Worm (Caenorhabditis elegans): ENCODE data around the gene sir-2.1.

sir-2.1 gene

ce11 chrIV:10380626-10381025, 14.6 kb upstream of the sir-2.1 start (continued):
- TF ChIP-seq vab-7 (GFP tag; IDR thresholded peaks at IDR 0.05) (no peak), F37D6.2 (tag; optimal IDR thresholded peaks at IDR 0.05) (peak; percentile 29), egl-43 (GFP tag; IDR thresholded peaks at IDR 0.05) (peak; percentile 48; the same call in 1 of the 2 replicates), lin-1 (GFP tag; IDR thresholded peaks at IDR 0.05) (0 out of 2 replicates have a peak, but pooled peaks have one; percentile 32), mxl-2 (GFP tag; conservative IDR thresholded peaks at IDR 0.05) (no peak), nhr-10 (tag; optimal IDR thresholded peaks at IDR 0.05) (no peak), nhr-41 (GFP tag; IDR thresholded peaks at IDR 0.05) (no peak), Y48G9A.11 (GFP tag; IDR thresholded peaks at IDR 0.05) (no peak), nhr-25 (tag; optimal IDR thresholded peaks at IDR 0.05; ENCODE audit: borderline replicate concordance, insufficient read depth) (no peak), ceh-32 (tag; optimal IDR thresholded peaks at IDR 0.05; ENCODE audit: poor library complexity) (no peak), nhr-48 (tag; optimal IDR thresholded peaks at IDR 0.05) (peak; percentile 64), fkh-10 (GFP tag; optimal IDR thresholded peaks at IDR 0.05) (no peak), zfp-3 (GFP tag; conservative IDR thresholded peaks at IDR 0.05) (no peak), php-3 (GFP tag; IDR thresholded peaks at IDR 0.05) (no peak), D1046.2 (GFP tag; IDR thresholded peaks at IDR 0.05) (no peak), R02D3.7 (tag; optimal IDR thresholded peaks at IDR 0.05) (no peak), nhr-111 (GFP tag; optimal IDR thresholded peaks at IDR 0.05) (no peak), nhr-77 (tag; optimal IDR thresholded peaks at IDR 0.05) (no peak), madf-9 (GFP tag; conservative IDR thresholded peaks at IDR 0.05) (peak; percentile 92), spr-3 (GFP tag; optimal IDR thresholded peaks at IDR 0.05) (no peak), nhr-76 (tag; optimal IDR thresholded peaks at IDR 0.05) (no peak), ceh-62 (tag; optimal IDR thresholded peaks at IDR 0.05) (no peak), F10B5.3 (tag; optimal IDR thresholded peaks at IDR 0.05) (no peak), hlh-30 (tag; optimal IDR thresholded peaks at IDR 0.05; ENCODE audit: insufficient read depth) (peak; percentile 98), duxl-1 (tag; optimal IDR thresholded peaks at IDR 0.05; ENCODE audit: poor library complexity) (no peak), dpl-1 (GFP tag; optimal IDR thresholded peaks at IDR 0.05) (peak; percentile 51), ZK337.2 (GFP tag; IDR thresholded peaks at IDR 0.05) (no peak), dmd-8 (GFP tag; IDR thresholded peaks at IDR 0.05) (no peak), hif-1 (tag; optimal IDR thresholded peaks at IDR 0.05) (peak in 1 of 2 experiments; percentile 52), nhr-6 (tag; optimal IDR thresholded peaks at IDR 0.05) (no peak), F49E8.2 (tag; optimal IDR thresholded peaks at IDR 0.05; ENCODE audit: borderline replicate concordance) (no peak), ztf-11 (tag; optimal IDR thresholded peaks at IDR 0.05) (no peak), egl-27 (tag; optimal IDR thresholded peaks at IDR 0.05) (no peak), Y75B8A.6 (GFP tag; IDR thresholded peaks at IDR 0.05) (no peak), saeg-2 (GFP tag; IDR thresholded peaks at IDR 0.05) (0 out of 2 replicates have a peak, but pooled peaks have one; percentile 11), snpc-1.2 (GFP tag; IDR thresholded peaks at IDR 0.05) (no peak), attf-4 (tag; optimal IDR thresholded peaks at IDR 0.05) (no peak), lin-38 (GFP tag; IDR thresholded peaks at IDR 0.05) (no peak), aha-1 (tag) (peak; percentile 98), F26F4.8 (GFP tag; conservative IDR thresholded peaks at IDR 0.05) (0 out of 2 replicates have a peak, but pooled peaks have one; percentile 4), zip-2 (tag; optimal IDR thresholded peaks at IDR 0.05) (no peak), cey-2 (tag; optimal IDR thresholded peaks at IDR 0.05; ENCODE audit: borderline replicate concordance, insufficient read depth) (no peak), ama-1 (optimal IDR thresholded peaks at IDR 0.05) (peak; percentile 61), ces-1 (GFP tag; optimal IDR thresholded peaks at IDR 0.05) (no peak), daf-12 (tag; optimal IDR thresholded peaks at IDR 0.05) (no peak), ceh-20 (GFP tag; IDR thresholded peaks at IDR 0.05) (peak; percentile 62; the same call in 1 of the 2 replicates), lin-13 (GFP tag; optimal IDR thresholded peaks at IDR 0.05) (peak; percentile 42), pha-4 (GFP tag; IDR thresholded peaks at IDR 0.05) (no peak), pha-4 (tag; optimal IDR thresholded peaks at IDR 0.05) (no peak), ceh-82 (tag; optimal IDR thresholded peaks at IDR 0.05) (no peak), lim-7 (GFP tag; IDR thresholded peaks at IDR 0.05) (no peak)
